Worm (Caenorhabditis elegans) whole organism, L4/young adult: ENCODE data around the gene srh-255.

ENCODE experiments used
- W03F9.2 ChIP-seq: fragments of 150-350 bp; optimal IDR thresholded peaks from 2 replicates; lab custom pipeline; 2014; ENCODE audit warnings: missing biosample characterization, missing genetic modification characterization
- dao-5 ChIP-seq: sonication (generic microtip); optimal IDR thresholded peaks from 2 replicates; lab custom pipeline; 2016; ENCODE audit warnings: missing genotype, missing genetic modification characterization, moderate library complexity, missing compliant biosample characterization
- him-1 ChIP-seq: sonication (generic microtip); optimal IDR thresholded peaks from 2 replicates; lab custom pipeline; 2016; ENCODE audit warnings: missing genotype, missing genetic modification reagents, missing genetic modification characterization, missing compliant biosample characterization

- TF ChIP-seq him-1 (tag; lab: Kevin White, UChicago) (no peak), dao-5 (tag; lab: Kevin White, UChicago) (no peak), W03F9.2 (tag; lab: Kevin White, UChicago) (no peak)
These were observed 33.9 kb downstream of the srh-255 start, which contains the start of the genes ZK218.3 and ZK218.4 for ce11 chrV:17098669-17099068.
